Worm (Caenorhabditis elegans) whole organism, L4/young adult: ENCODE data around the gene T13C5.10.

ENCODE experiments used
- W03F9.2 ChIP-seq: fragments of 150-350 bp; optimal IDR thresholded peaks from 2 replicates; lab custom pipeline; 2014; ENCODE audit warnings: missing biosample characterization, missing genetic modification characterization
- dao-5 ChIP-seq: sonication (generic microtip); optimal IDR thresholded peaks from 2 replicates; lab custom pipeline; 2016; ENCODE audit warnings: missing genotype, missing genetic modification characterization, moderate library complexity, missing compliant biosample characterization
- him-1 ChIP-seq: sonication (generic microtip); optimal IDR thresholded peaks from 2 replicates; lab custom pipeline; 2016; ENCODE audit warnings: missing genotype, missing genetic modification reagents, missing genetic modification characterization, missing compliant biosample characterization

T13C5.10 gene

DNA sequence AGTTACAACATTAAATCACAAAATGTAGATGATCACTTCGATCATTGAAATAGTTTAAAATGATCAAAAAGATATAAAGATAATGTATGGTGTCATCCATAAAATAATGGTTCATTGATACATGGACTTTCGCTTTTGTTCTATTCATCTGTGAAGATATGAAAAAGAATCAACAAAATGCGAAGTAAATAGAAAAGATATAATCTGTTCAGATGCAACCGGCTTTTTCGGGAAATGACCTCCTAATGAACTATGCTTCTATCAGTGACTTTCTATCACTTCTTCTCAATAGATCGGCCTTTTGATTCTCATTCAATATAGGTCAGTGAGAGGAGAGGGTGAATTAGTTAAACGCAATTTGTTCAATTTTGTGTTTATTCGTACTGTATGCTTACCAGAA lies 9.0 kb upstream of the T13C5.10 start:
- TF ChIP-seq W03F9.2 (no peak), dao-5 (tag; lab: Kevin White, UChicago) (no peak), him-1 (tag; lab: Kevin White, UChicago) (no peak)

DNA sequence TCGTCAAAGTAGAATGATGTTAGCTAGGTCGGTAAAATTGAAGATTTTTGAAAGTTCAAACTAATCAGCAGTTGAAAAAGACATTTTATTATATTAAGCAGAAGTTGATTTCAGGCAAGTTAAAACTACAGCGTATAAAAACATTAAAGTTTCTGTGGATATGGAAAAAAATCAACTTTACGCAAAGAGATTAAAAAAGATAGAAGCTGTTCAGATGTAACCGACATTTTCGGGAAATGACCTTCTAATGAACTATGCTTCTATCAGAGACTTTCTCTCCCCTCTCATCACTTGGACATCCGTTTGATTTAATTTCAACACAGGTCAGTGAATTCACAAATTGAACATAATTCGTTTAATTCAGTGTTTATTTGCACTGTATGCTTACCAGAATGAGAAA lies 7.7 kb upstream of the T13C5.10 start, which contains the start of gene T13C5.7:
Gene T13C5.7, plus strand, starts transcription at position 301 of the 400 bp plus-strand sequence.
- TF ChIP-seq him-1 (tag; lab: Kevin White, UChicago) (no peak), dao-5 (tag; lab: Kevin White, UChicago) (no peak), W03F9.2 (no peak)

DNA sequence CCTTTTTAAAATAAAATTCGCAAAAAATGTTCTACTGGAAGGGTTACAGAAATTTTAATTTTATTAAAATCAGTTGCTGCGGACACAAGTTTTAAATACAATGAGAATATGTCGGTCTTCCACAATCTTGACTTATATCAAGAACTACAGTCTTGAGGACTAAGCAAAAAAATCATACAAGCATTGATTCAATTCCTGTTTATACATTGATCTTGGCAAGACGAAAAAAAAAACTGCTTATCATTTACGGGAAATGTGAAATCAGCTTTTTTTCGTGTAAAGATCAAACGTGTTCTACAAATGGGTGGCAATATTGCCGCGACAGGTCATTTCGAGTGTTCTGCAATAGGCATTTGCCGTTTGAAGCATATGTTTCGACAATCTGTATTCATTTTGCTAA lies 3.2 kb upstream of the T13C5.10 start, which contains the start of gene T13C5.2:
Gene T13C5.2, plus strand, starts transcription at position 301 of the 400 bp plus-strand sequence.
- TF ChIP-seq W03F9.2 (no peak), him-1 (tag; lab: Kevin White, UChicago) (no peak), dao-5 (tag; lab: Kevin White, UChicago) (no peak)

DNA sequence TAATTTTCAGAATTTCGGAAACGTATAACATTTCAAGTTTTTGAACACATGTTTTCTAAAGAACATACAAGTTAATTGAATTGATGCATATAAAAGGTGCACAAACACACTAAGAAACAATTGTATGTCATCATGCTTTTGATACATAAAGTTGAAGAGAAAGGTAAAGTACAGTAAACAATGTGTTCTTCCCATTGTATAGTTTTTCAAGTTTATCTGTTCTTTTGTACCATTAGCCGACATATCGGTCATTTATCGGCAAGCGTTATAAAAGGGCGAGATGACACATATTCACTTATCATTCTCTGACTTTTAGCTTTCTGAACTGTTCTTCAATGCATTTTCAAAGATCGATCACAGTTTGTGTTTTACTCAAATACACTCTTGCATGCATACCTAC lies 2.0 kb downstream of the T13C5.10 start, which contains the start of gene T13C5.9:
Gene T13C5.9, plus strand, starts transcription at position 301 of the 400 bp plus-strand sequence.
- TF ChIP-seq W03F9.2 (no peak), dao-5 (tag; lab: Kevin White, UChicago) (no peak), him-1 (tag; lab: Kevin White, UChicago) (no peak)

DNA sequence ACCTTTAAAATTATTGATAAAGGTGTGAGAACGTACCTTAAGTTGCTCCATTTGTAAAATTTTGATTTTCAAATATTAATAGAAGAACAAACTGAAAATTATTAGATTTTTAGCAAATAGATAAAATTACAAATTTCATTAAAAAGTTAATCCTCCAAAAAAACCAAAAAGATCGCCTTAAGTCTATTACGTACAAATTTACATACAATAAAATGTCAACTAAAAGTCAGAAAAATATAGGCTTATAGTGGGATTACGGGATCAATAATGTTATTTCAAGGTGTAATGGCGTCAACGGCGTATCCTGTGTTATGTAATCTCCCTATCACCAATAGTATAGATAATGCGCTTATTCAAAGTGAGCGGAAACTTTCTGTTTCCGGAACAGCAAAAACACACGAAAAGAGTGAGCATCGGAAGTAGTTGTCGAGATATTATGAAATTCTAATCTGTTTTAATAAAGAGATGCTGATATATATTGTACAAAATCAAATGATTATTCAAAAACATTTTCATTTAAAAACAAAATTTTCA lies 6.3 kb downstream of the T13C5.10 start, which contains the start of gene ceh-54:
Gene ceh-54, minus strand, starts transcription at position 51 of the 534 bp plus-strand sequence.
- TF ChIP-seq dao-5 (tag; lab: Kevin White, UChicago) (no peak), him-1 (tag; lab: Kevin White, UChicago) (no peak), W03F9.2 (no peak)

DNA sequence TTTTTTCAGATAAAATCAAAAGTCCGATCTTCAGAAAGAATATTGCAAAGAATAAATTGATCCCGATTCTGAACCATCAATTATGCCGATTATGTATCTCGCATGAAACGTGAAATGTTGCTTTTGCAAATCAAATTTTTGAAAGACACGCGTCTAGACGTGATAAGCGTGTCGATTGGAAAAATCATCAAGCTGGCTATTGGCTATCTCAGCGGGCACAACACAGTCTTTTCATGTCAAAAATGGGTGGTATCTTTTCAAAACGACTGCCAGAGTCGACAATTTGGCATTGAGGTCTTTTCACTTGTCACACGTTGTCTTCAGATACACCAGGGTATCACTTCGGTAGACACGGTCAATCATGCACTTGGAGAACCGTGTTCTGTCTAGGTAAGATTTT lies 8.7 kb downstream of the T13C5.10 start, which contains the start of gene daf-9:
Gene daf-9, plus strand, starts transcription at position 301 of the 400 bp plus-strand sequence.
- no peak for TF ChIP-seq W03F9.2
- no peak for TF ChIP-seq him-1 (tag; lab: Kevin White, UChicago)
- TF ChIP-seq dao-5 (tag; lab: Kevin White, UChicago): no peak

DNA sequence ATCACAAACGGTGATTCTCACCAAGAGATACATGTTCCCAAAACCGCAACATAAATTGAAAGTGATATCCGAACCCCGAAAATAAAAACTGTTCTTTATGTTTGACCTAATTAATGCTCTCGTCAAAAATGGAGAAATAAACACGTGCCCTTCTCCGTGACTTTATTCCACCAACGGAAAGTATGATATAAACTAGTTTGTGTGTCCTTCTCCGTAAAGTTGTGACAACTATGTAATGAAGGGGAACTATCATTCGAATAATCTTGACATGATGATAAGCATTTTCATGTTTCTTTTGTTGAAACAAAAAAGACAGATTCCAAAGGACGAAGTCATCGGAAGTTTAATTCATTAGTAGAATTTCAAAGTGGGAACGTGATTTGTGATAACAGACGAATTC lies 13.6 kb downstream of the T13C5.10 start:
- TF ChIP-seq dao-5 (tag; lab: Kevin White, UChicago) (no peak), W03F9.2 (no peak), him-1 (tag; lab: Kevin White, UChicago) (no peak)

DNA sequence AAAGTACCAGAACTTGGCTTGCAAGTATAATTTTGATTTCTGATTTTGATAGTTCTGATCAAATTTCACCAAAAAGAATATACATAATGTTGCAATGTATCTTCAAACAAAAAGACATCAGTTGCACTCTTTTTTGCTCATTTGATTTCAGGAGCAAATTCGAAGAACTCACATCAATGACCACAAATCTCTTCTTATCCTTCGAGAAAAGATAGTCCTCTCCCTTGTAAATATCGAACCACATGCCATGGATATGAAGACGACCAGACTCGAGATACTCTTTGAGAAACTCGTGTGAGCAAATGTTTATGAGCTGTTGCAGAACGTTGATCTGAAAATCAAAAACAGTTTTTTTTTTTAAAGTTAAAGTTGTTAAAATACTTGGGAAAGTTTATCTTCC lies 14.9 kb downstream of the T13C5.10 start:
- TF ChIP-seq W03F9.2: no peak
- TF ChIP-seq him-1 (tag; lab: Kevin White, UChicago): no peak
- TF ChIP-seq dao-5 (tag; lab: Kevin White, UChicago): no peak

DNA sequence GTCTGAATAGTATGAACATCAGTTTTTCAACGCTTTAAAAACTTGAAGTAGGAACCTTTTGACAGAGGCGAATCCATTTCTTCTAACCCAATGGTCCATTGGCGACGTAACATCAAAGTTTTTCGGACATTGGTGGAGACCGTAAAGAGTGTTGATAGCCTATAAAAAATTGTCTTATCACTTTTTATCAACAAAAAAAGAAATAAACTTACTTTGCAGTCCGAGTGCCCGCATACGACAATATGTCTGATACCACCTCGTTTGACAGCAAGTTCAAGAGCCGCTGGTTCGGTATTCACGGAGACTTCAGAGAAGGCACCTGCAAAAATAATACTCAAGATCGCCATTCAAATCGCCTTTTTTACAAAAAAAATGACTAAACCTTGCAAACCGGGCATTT lies 15.4 kb downstream of the T13C5.10 start:
- TF ChIP-seq him-1 (tag; lab: Kevin White, UChicago) (no peak), W03F9.2 (no peak), dao-5 (tag; lab: Kevin White, UChicago) (no peak)

DNA sequence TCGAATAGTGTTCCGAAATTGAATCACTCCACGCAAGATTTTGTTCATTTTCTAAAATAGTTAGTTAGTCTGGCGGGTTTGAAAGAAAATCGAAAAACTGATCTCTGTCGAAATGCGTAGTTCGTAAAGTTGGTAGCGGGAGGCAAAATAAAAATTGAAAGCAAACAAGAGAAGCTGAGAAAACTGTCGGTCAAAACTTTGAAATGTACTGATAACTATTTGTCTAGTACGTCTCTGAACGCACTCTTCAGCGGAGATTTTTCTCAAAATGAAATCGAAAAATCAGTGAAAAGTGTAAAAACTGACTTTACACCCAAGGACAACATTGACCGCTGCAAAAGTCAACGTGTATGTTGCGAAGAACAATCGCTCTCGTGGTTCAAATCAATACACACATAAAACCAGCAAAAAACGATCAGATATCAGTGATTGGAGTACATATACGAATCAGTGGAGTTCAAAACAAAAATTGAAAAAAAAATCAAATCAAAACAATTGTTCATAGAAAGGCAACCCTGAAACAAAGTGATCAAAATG lies 16.8 kb downstream of the T13C5.10 start, which contains the start of gene bca-1:
Gene bca-1, minus strand, starts transcription at position 51 of the 537 bp plus-strand sequence.
- TF ChIP-seq dao-5 (tag; lab: Kevin White, UChicago): no peak
- peak; percentile 25 for TF ChIP-seq W03F9.2

DNA sequence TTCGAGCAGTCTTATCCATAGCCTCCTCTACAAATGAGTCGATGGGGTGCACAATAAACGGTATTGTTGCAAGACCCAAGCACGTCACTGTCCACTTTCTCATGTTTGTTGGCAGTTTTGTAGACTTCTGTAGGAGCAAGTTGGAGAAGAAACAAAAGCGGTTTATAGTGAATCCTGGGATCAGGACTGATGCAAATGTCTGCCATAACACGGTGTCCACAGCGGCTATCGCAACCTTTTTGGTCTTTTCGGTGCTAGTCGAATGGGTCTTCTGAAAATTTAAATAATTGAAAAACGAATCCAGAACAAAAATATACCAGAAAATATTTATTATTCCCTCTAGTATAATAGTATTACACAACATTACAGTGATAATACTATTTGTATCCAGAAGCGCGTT lies 17.4 kb downstream of the T13C5.10 start:
- TF ChIP-seq W03F9.2 (no peak), him-1 (tag; lab: Kevin White, UChicago) (no peak), dao-5 (tag; lab: Kevin White, UChicago) (no peak)

DNA sequence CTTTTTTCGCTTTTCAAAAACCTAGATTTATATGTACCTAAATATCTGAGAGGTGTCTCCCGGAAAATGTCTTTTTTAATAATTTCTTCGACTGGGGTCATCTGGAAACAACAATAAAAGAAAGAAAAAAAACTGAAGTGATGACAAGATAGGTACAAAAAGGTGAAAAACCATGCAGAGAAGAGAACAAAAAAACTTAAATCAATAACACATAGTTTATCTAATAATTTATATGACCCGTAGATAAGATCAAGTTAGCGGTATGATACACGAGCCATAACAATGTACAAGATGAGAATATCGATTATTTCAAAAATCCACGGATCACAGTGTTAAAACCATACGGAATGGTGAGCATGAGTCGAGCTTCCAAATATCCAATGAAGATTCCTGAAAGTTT lies 18.4 kb downstream of the T13C5.10 start, which contains the start of gene mtp-18:
Gene mtp-18, minus strand, starts transcription at position 101 of the 400 bp plus-strand sequence.
- TF ChIP-seq him-1 (tag; lab: Kevin White, UChicago) (no peak), W03F9.2 (no peak), dao-5 (tag; lab: Kevin White, UChicago) (no peak)

DNA sequence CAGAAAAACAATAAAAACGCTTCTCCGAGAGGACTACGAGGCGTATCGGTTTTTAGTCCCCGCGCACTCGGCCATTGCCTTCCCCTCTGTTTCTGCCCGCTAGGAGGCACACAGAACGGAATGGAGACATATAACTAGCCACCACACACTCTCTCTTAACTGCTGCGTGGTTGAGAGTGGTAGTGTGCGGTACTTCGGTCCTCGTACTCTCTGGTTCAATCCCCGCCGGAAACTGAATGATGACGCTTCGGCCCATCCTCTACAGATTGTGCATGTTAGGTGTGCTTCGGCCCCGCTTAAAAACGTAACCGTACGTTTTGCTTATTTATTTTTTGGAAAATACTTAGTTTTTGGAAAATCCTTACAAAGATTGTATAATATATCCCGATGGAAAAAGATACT lies 19.7 kb downstream of the T13C5.10 start, which contains the start of gene T13C5.6:
Gene T13C5.6, minus strand, starts transcription at position 1 of the 402 bp plus-strand sequence.
- peak; percentile 91 for TF ChIP-seq dao-5 (tag; lab: Kevin White, UChicago)
- peak; percentile 98 for TF ChIP-seq him-1 (tag; lab: Kevin White, UChicago)
- TF ChIP-seq W03F9.2: peak; percentile 57

DNA sequence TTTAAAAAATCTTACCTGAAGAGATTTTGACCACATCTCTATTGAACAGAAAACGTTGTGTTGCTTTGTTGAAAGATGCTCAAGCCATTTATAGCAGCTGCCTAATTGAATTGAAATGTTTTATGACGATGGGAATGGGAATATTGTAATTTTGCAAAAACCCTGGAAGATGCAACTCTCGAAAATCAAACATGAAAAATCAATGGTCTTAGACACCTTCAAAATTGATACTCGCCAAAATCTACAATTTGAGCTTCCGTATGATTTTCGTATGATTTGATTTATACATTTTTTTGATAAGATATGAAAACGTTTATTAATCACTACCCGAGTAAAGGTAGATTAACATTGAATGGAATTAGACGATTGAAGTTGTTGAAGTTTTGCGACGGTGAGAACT lies 20.5 kb downstream of the T13C5.10 start, which contains the start of gene C14F11.7:
Gene C14F11.7, minus strand, starts transcription at position 101 of the 400 bp plus-strand sequence.
- TF ChIP-seq him-1 (tag; lab: Kevin White, UChicago) (no peak), dao-5 (tag; lab: Kevin White, UChicago) (no peak), W03F9.2 (no peak)
